Fruit fly (Drosophila melanogaster) whole organism, embryonic: ENCODE results near the gene Atg6.

Experiments
- Abd-B ChIP-seq: fragments of 200-800 bp; sonication (Bioruptor generic); optimal IDR thresholded peaks from 2 replicates; lab custom pipeline; 2018; ENCODE audit warnings: missing biosample characterization, mild to moderate bottlenecking, missing genetic modification characterization, moderate library complexity
- Aef1 ChIP-seq: fragments of 200-800 bp; sonication (Bioruptor generic); IDR thresholded peaks from 3 replicates; pipeline ENCODE4 v1.3.6; 2022; ENCODE audit warnings: missing biosample characterization, missing genetic modification characterization
- BtbVII ChIP-seq: fragments of 200-800 bp; sonication (Bioruptor generic); optimal IDR thresholded peaks from 3 replicates; lab custom pipeline; 2017; ENCODE audit warnings: missing biosample characterization, mild to moderate bottlenecking, missing genetic modification characterization
- CG10209 ChIP-seq: fragments of 200-800 bp; sonication (Bioruptor generic); optimal IDR thresholded peaks from 3 replicates; lab custom pipeline; 2017; ENCODE audit warnings: missing biosample characterization, mild to moderate bottlenecking, missing genetic modification characterization, missing genetic modification reagents
- CG10565 ChIP-seq: fragments of 200-800 bp; sonication (Bioruptor generic); optimal IDR thresholded peaks from 3 replicates; lab custom pipeline; 2016; ENCODE audit warnings: missing biosample characterization, mild to moderate bottlenecking, missing genetic modification characterization
- CG11398 ChIP-seq: fragments of 200-800 bp; sonication (Bioruptor generic); optimal IDR thresholded peaks from 2 replicates; lab custom pipeline; 2016; ENCODE audit warnings: missing biosample characterization, missing genetic modification characterization
- CG11504 ChIP-seq: fragments of 200-800 bp; sonication (Bioruptor generic); optimal IDR thresholded peaks from 3 replicates; lab custom pipeline; 2019; ENCODE audit warnings: missing biosample characterization, mild to moderate bottlenecking, missing genetic modification characterization, moderate library complexity
- CG12299 ChIP-seq: fragments of 200-800 bp; sonication (Bioruptor generic); optimal IDR thresholded peaks from 2 replicates; lab custom pipeline; 2018; ENCODE audit warnings: missing biosample characterization, mild to moderate bottlenecking, missing genetic modification characterization
- CG13296 ChIP-seq: fragments of 200-800 bp; sonication (Bioruptor generic); optimal IDR thresholded peaks from 3 replicates; lab custom pipeline; 2018; ENCODE audit warnings: missing biosample characterization, mild to moderate bottlenecking, missing genetic modification characterization
- CG15479 ChIP-seq: fragments of 200-800 bp; sonication (Bioruptor generic); optimal IDR thresholded peaks from 3 replicates; lab custom pipeline; 2019; ENCODE audit warnings: missing biosample characterization, mild to moderate bottlenecking, missing genetic modification characterization, moderate library complexity
- CG17829 ChIP-seq: fragments of 200-800 bp; optimal IDR thresholded peaks from 2 replicates; lab custom pipeline; 2019; ENCODE audit warnings: missing biosample characterization, mild to moderate bottlenecking, missing genetic modification characterization, moderate library complexity
- CG17912 ChIP-seq: fragments of 200-800 bp; sonication (Bioruptor generic); optimal IDR thresholded peaks from 2 replicates; lab custom pipeline; 2018; ENCODE audit warnings: missing biosample characterization, mild to moderate bottlenecking, missing genetic modification characterization
- CG1792 ChIP-seq: fragments of 200-800 bp; sonication (Bioruptor generic); optimal IDR thresholded peaks from 2 replicates; lab custom pipeline; 2016; ENCODE audit warnings: missing biosample characterization, missing genetic modification characterization
- CG2120 ChIP-seq: fragments of 200-800 bp; sonication (Bioruptor generic); optimal IDR thresholded peaks from 3 replicates; lab custom pipeline; 2016; ENCODE audit warnings: missing biosample characterization, missing genetic modification characterization
- CG30020 ChIP-seq: fragments of 200-800 bp; optimal IDR thresholded peaks from 2 replicates; lab custom pipeline; 2019; ENCODE audit warnings: missing biosample characterization, mild to moderate bottlenecking, missing genetic modification characterization, moderate library complexity
- CG31388 ChIP-seq: fragments of 200-800 bp; sonication (Bioruptor generic); optimal IDR thresholded peaks from 2 replicates; lab custom pipeline; 2016; ENCODE audit warnings: missing biosample characterization, missing genetic modification characterization
- CG4424 ChIP-seq: fragments of 200-800 bp; sonication (Bioruptor generic); optimal IDR thresholded peaks from 3 replicates; lab custom pipeline; 2016; ENCODE audit warnings: missing biosample characterization, missing genetic modification characterization
- CG4820 ChIP-seq: fragments of 200-800 bp; sonication (Bioruptor generic); optimal IDR thresholded peaks from 3 replicates; lab custom pipeline; 2016; ENCODE audit warnings: missing biosample characterization, missing genetic modification characterization
- CG5245 ChIP-seq: fragments of 200-800 bp; sonication (Bioruptor generic); optimal IDR thresholded peaks from 3 replicates; lab custom pipeline; 2016; ENCODE audit warnings: missing biosample characterization, missing genetic modification characterization
- CG6175 ChIP-seq: fragments of 200-800 bp; sonication (Bioruptor generic); IDR thresholded peaks from 3 replicates; pipeline ENCODE4 v1.3.6; 2022; ENCODE audit warnings: missing biosample characterization, missing genetic modification characterization
- CG9609 ChIP-seq: fragments of 200-800 bp; sonication (Bioruptor generic); optimal IDR thresholded peaks from 3 replicates; lab custom pipeline; 2016; ENCODE audit warnings: missing biosample characterization, missing genetic modification characterization
- D19A ChIP-seq: fragments of 200-800 bp; optimal IDR thresholded peaks from 3 replicates; lab custom pipeline; 2019; ENCODE audit warnings: missing biosample characterization, mild to moderate bottlenecking, missing genetic modification characterization, moderate library complexity
- Doc2 ChIP-seq: fragments of 200-800 bp; sonication (Bioruptor generic); IDR thresholded peaks from 2 replicates; pipeline ENCODE4 v1.3.6; 2022; ENCODE audit warnings: missing biosample characterization, missing genetic modification characterization
- Dp ChIP-seq: fragments of 200-800 bp; sonication (Bioruptor generic); optimal IDR thresholded peaks from 2 replicates; lab custom pipeline; 2018; ENCODE audit warnings: missing biosample characterization, mild to moderate bottlenecking, missing genetic modification characterization, moderate library complexity
- Ets97D ChIP-seq: fragments of 200-800 bp; sonication (Bioruptor generic); optimal IDR thresholded peaks from 3 replicates; lab custom pipeline; 2016; ENCODE audit warnings: missing biosample characterization, missing genetic modification characterization
- HLH3B ChIP-seq: fragments of 200-800 bp; sonication (Bioruptor generic); IDR thresholded peaks from 2 replicates; pipeline ENCODE4 v1.3.6; 2022; ENCODE audit warnings: missing biosample characterization, missing genetic modification characterization
- HLHmδ ChIP-seq: fragments of 200-800 bp; sonication (Bioruptor generic); optimal IDR thresholded peaks from 2 replicates; lab custom pipeline; 2018; ENCODE audit warnings: missing biosample characterization, mild to moderate bottlenecking, missing genetic modification characterization, moderate library complexity
- Hr78 ChIP-seq, 2 experiments: fragments of 200-800 bp in 1 of 2; fragments of >200 bp in 1 of 2; sonication (Bioruptor generic) in 1 of 2; optimal IDR thresholded peaks; 2 replicates each; lab custom pipeline; 2017 to 2019; ENCODE audit warnings: missing biosample characterization in 2 of 2, missing genetic modification characterization in 2 of 2, mild to moderate bottlenecking in 1 of 2, moderate library complexity in 1 of 2
- Lpt ChIP-seq: fragments of >200 bp; optimal IDR thresholded peaks from 2 replicates; lab custom pipeline; 2018; ENCODE audit warnings: missing biosample characterization, missing genetic modification characterization
- Mad ChIP-seq: fragments of 200-800 bp; sonication (Bioruptor generic); optimal IDR thresholded peaks from 2 replicates; lab custom pipeline; 2016; ENCODE audit warnings: missing biosample characterization, missing genetic modification characterization
- Optix ChIP-seq: fragments of 200-800 bp; sonication (Bioruptor generic); IDR thresholded peaks from 3 replicates; pipeline ENCODE4 v1.3.6; 2022; ENCODE audit warnings: missing biosample characterization, missing genetic modification characterization
- Ptx1 ChIP-seq: fragments of 200-800 bp; sonication (Bioruptor generic); IDR thresholded peaks from 2 replicates; pipeline ENCODE4 v1.3.6; 2022; ENCODE audit warnings: missing biosample characterization, missing genetic modification characterization
- Rfx ChIP-seq: fragments of 200-800 bp; sonication (Bioruptor generic); IDR thresholded peaks from 2 replicates; pipeline ENCODE4 v1.3.6; 2022; ENCODE audit warnings: missing biosample characterization, missing genetic modification characterization
- Xbp1 ChIP-seq: fragments of 200-800 bp; sonication (Bioruptor generic); optimal IDR thresholded peaks from 3 replicates; lab custom pipeline; 2016; ENCODE audit warnings: missing biosample characterization, mild to moderate bottlenecking, missing genetic modification characterization
- ac ChIP-seq: fragments of 200-800 bp; sonication (Bioruptor generic); optimal IDR thresholded peaks from 3 replicates; lab custom pipeline; 2017; ENCODE audit warnings: missing biosample characterization, mild to moderate bottlenecking, missing genetic modification characterization
- chinmo ChIP-seq: fragments of 200-800 bp; sonication (Bioruptor generic); IDR thresholded peaks from 4 replicates; pipeline ENCODE4 v1.3.6; 2022; ENCODE audit warnings: missing biosample characterization, missing genetic modification characterization; ENCODE audit not compliant: partially characterized antibody
- chn ChIP-seq: fragments of 200-800 bp; sonication (Bioruptor generic); optimal IDR thresholded peaks from 2 replicates; lab custom pipeline; 2016; ENCODE audit warnings: missing biosample characterization, missing genetic modification characterization
- croc ChIP-seq: fragments of 200-800 bp; sonication (Bioruptor generic); conservative IDR thresholded peaks from 3 replicates; pipeline ENCODE4 v1.3.6; 2022; ENCODE audit warnings: missing biosample characterization, missing genetic modification characterization
- disco-r ChIP-seq: fragments of 200-800 bp; sonication (Bioruptor generic); optimal IDR thresholded peaks from 2 replicates; lab custom pipeline; 2016; ENCODE audit warnings: missing biosample characterization, missing genetic modification characterization
- dpn ChIP-seq, 2 experiments: fragments of 200-800 bp; sonication (Bioruptor generic); optimal IDR thresholded peaks; 3 replicates each; lab custom pipeline; 2016; ENCODE audit warnings: missing biosample characterization in 2 of 2, missing genetic modification characterization in 2 of 2
- fru ChIP-seq: fragments of >200 bp; optimal IDR thresholded peaks from 2 replicates; lab custom pipeline; 2017
- ftz-f1 ChIP-seq: fragments of 200-800 bp; sonication (Bioruptor generic); optimal IDR thresholded peaks from 2 replicates; lab custom pipeline; 2016; ENCODE audit warnings: missing biosample characterization, missing genetic modification characterization
- pzg ChIP-seq: fragments of 200-800 bp; sonication (Bioruptor generic); optimal IDR thresholded peaks from 3 replicates; lab custom pipeline; 2018; ENCODE audit warnings: missing biosample characterization, mild to moderate bottlenecking, missing genetic modification characterization, moderate library complexity
- sisA ChIP-seq: fragments of 200-800 bp; sonication (Bioruptor generic); IDR thresholded peaks from 2 replicates; pipeline ENCODE4 v1.3.6; 2022; ENCODE audit warnings: missing biosample characterization, missing genetic modification characterization
- slp2 ChIP-seq: fragments of 200-800 bp; sonication (Bioruptor generic); optimal IDR thresholded peaks from 2 replicates; lab custom pipeline; 2016; ENCODE audit warnings: missing biosample characterization, missing genetic modification characterization
- so ChIP-seq: fragments of 200-800 bp; sonication (Bioruptor generic); IDR thresholded peaks from 3 replicates; pipeline ENCODE4 v1.3.6; 2022; ENCODE audit warnings: missing biosample characterization, missing genetic modification characterization
- tap ChIP-seq: fragments of 200-800 bp; optimal IDR thresholded peaks from 3 replicates; lab custom pipeline; 2019; ENCODE audit warnings: missing biosample characterization, mild to moderate bottlenecking, missing genetic modification characterization, moderate library complexity
- tio ChIP-seq: fragments of 200-800 bp; sonication (Bioruptor generic); optimal IDR thresholded peaks from 2 replicates; lab custom pipeline; 2017; ENCODE audit warnings: missing biosample characterization, missing genetic modification characterization, inconsistent platforms
- unc-4 ChIP-seq: fragments of 200-800 bp; sonication (Bioruptor generic); IDR thresholded peaks from 2 replicates; pipeline ENCODE4 v1.3.6; 2022; ENCODE audit warnings: missing biosample characterization, missing genetic modification characterization; ENCODE audit not compliant: partially characterized antibody
- zf30C ChIP-seq: fragments of 200-800 bp; sonication (Bioruptor generic); optimal IDR thresholded peaks from 3 replicates; lab custom pipeline; 2018; ENCODE audit warnings: missing biosample characterization, mild to moderate bottlenecking, missing genetic modification characterization

Atg6 gene

DNA sequence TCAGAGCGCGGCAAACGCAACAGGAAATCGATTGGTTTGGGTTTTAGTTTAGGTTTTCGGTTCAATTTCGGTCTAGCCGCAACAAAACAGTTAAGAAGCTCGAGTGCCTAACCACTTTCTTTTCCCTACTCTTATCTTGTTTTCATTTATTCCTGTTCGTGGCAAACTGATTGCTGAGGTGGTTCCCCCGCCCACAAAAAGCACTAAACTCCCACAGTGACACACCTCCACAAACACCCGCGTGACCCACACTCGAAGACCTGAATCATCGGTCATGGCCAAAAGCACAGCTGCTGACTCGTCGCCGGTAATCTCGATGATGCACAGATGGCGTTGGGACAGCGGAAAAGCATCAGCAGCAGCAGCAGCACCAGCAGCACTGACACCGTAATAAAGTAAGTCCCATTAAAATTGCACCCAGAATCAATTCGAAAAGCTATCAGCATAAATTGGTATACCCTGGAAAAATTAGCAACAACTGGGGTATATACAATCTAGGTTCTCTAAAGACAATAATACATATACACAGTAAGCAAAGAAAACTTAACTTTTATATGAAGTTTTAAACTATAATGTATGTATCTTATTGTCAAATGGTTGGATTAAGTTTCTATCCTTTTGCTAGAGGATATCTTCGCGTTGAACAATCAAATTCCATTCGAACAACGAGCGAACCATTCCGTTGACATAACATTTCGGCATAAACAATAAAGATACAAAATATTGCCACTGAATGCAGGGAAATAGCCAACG, 24.7 kb downstream of the Atg6 start (continued):
- TF ChIP-seq slp2 (GFP tag; lab: Kevin White, UChicago) = no peak
- no peak for TF ChIP-seq CG6175
- TF ChIP-seq CG30020 (tag; lab: Kevin White, UChicago) = no peak
- no peak for TF ChIP-seq CG31388
- TF ChIP-seq CG11504 = peak; percentile 66
- TF ChIP-seq pzg (GFP tag; lab: Kevin White, UChicago) = no peak
- no peak for TF ChIP-seq CG1792
- no peak for TF ChIP-seq CG10565 (GFP tag; lab: Kevin White, UChicago)
- TF ChIP-seq BtbVII = no peak
- TF ChIP-seq HLHmδ = no peak
- peak; percentile 30 to 35 for TF ChIP-seq dpn (GFP tag; optimal IDR thresholded peaks at IDR 0.05; lab: Kevin White, UChicago)
- no peak for TF ChIP-seq Optix
- TF ChIP-seq CG4424 = peak; percentile 35
- TF ChIP-seq CG9609 = no peak
- TF ChIP-seq fru = no peak
- TF ChIP-seq Aef1 (GFP tag; lab: Robert Waterston, UW) = no peak
- no peak for TF ChIP-seq zf30C (GFP tag; lab: Kevin White, UChicago)
- peak; percentile 38 for TF ChIP-seq CG2120 (GFP tag; lab: Kevin White, UChicago)
- peak in 1 of 2 experiments; percentile 59 for TF ChIP-seq Hr78 (GFP tag; optimal IDR thresholded peaks at IDR 0.05; lab: Kevin White, UChicago)
- no peak for TF ChIP-seq Ets97D (GFP tag; lab: Kevin White, UChicago)
- TF ChIP-seq Doc2 (GFP tag; lab: Robert Waterston, UW) = no peak
- TF ChIP-seq CG17912 (GFP tag; lab: Kevin White, UChicago) = no peak
- TF ChIP-seq CG11398 = no peak
- no peak for TF ChIP-seq D19A (tag; lab: Kevin White, UChicago)
- TF ChIP-seq Rfx = peak; percentile 54
- TF ChIP-seq Dp (GFP tag; lab: Kevin White, UChicago) = no peak
- peak; percentile 13 for TF ChIP-seq CG17829 (tag; lab: Kevin White, UChicago)
- TF ChIP-seq croc (GFP tag; lab: Robert Waterston, UW) = no peak
- no peak; the same call in 2 of the 3 replicates for TF ChIP-seq so (GFP tag; lab: Robert Waterston, UW)
- TF ChIP-seq sisA (GFP tag; lab: Robert Waterston, UW) = no peak
- no peak for TF ChIP-seq tap (tag; lab: Kevin White, UChicago)
- TF ChIP-seq chinmo (GFP tag; lab: Robert Waterston, UW) = no peak
- no peak for TF ChIP-seq Lpt
- peak; percentile 36 for TF ChIP-seq CG10209 (GFP tag; lab: Kevin White, UChicago)
- peak; percentile 46 for TF ChIP-seq Ptx1 (GFP tag; lab: Robert Waterston, UW)
- TF ChIP-seq CG12299 (tag; lab: Kevin White, UChicago) = no peak
- no peak for TF ChIP-seq CG13296 (GFP tag; lab: Kevin White, UChicago)
- no peak for TF ChIP-seq unc-4 (GFP tag; lab: Robert Waterston, UW)
- no peak for TF ChIP-seq Abd-B (GFP tag; lab: Kevin White, UChicago)
- no peak for TF ChIP-seq CG5245 (GFP tag; lab: Kevin White, UChicago)
- TF ChIP-seq CG15479 (GFP tag; lab: Kevin White, UChicago) = no peak
- TF ChIP-seq ac (GFP tag; lab: Kevin White, UChicago) = no peak
- peak; percentile 49 for TF ChIP-seq Xbp1 (GFP tag; lab: Kevin White, UChicago)
- no peak for TF ChIP-seq chn (GFP tag; lab: Kevin White, UChicago)
- no peak for TF ChIP-seq CG4820
- no peak for TF ChIP-seq Mad (GFP tag; lab: Kevin White, UChicago)
- TF ChIP-seq tio = peak; percentile 6
- TF ChIP-seq disco-r = no peak
- TF ChIP-seq ftz-f1 = no peak
- TF ChIP-seq HLH3B (GFP tag; lab: Robert Waterston, UW) = 0 out of 2 replicates have a peak, but pooled peaks have one; percentile 14
